In genomic region chrII:2846552-2846951, ce11 we compare ENCODE assay signal across 2 worm cellular contexts.
A peak's percentile ranks its signal among the peaks of the same experiment; 100 is the strongest.
TF ChIP-seq lines count a peak whose summit lies in the region.

No protein-coding gene starts in this region.

TF ChIP-seq in whole organism, early embryonic, 17 proteins besides CTCF, POLR2A, EP300 and RAD21:
- no peak for TF ChIP-seq ceh-13 (GFP tag; optimal IDR thresholded peaks at IDR 0.05; lab: Kevin White, UChicago)
- TF ChIP-seq ceh-36 (tag; optimal IDR thresholded peaks at IDR 0.05; lab: Kevin White, UChicago) = peak; percentile 91
- TF ChIP-seq scrt-1 (GFP tag; IDR thresholded peaks at IDR 0.05; lab: Robert Waterston, UW) = no peak
- TF ChIP-seq ama-1 (optimal IDR thresholded peaks at IDR 0.05; lab: Kevin White, UChicago) = no peak

TF ChIP-seq in whole organism, late embryonic, 69 proteins besides CTCF, POLR2A, EP300 and RAD21:
- no peak for TF ChIP-seq pha-2 (tag; optimal IDR thresholded peaks at IDR 0.05; lab: Kevin White, UChicago)
- peak; percentile 94 for TF ChIP-seq dve-1 (tag; optimal IDR thresholded peaks at IDR 0.05; lab: Kevin White, UChicago)
TF ChIP-seq in whole organism, late embryonic: peak in this region for 1.
